Worm (Caenorhabditis elegans): Measurements from ENCODE around the gene T18D3.5.
A peak's percentile ranks its signal among the peaks of the same experiment; 100 is the strongest.

The T18D3.5 gene

ce11 chrX:12484749-12485148 lies 21.1 kb downstream of the T18D3.5 start, which contains the start of gene tbc-13:
Gene tbc-13, plus strand, starts transcription at chrX:12485049.
- TF ChIP-seq lin-35 (GFP tag; optimal IDR thresholded peaks at IDR 0.05), result no peak
- no peak for TF ChIP-seq elt-2 (tag; optimal IDR thresholded peaks at IDR 0.05)
- TF ChIP-seq isw-1 (GFP tag; IDR thresholded peaks at IDR 0.05), result no peak
- no peak for TF ChIP-seq lsy-2 (tag; optimal IDR thresholded peaks at IDR 0.05)
- no peak for TF ChIP-seq nhr-76 (tag; optimal IDR thresholded peaks at IDR 0.05)
- no peak for TF ChIP-seq ztf-4 (tag; optimal IDR thresholded peaks at IDR 0.05)
- TF ChIP-seq aha-1 (tag; optimal IDR thresholded peaks at IDR 0.05), result no peak
- TF ChIP-seq xbp-1 (tag; optimal IDR thresholded peaks at IDR 0.05), result no peak
- no peak for TF ChIP-seq ces-1 (GFP tag; optimal IDR thresholded peaks at IDR 0.05)

ce11 chrX:12491138-12491537 lies 27.5 kb downstream of the T18D3.5 start:
- TF ChIP-seq efl-1 (optimal IDR thresholded peaks at IDR 0.05) (no peak), efl-1 (GFP tag; optimal IDR thresholded peaks at IDR 0.05 in 1 of 2) (peak in 1 of 2 experiments; percentile 78), alr-1 (tag; optimal IDR thresholded peaks at IDR 0.05; ENCODE audit: borderline replicate concordance) (no peak)

ce11 chrX:12492467-12492866 lies 28.9 kb downstream of the T18D3.5 start, which contains the start of gene lips-1:
Gene lips-1, plus strand, starts transcription at chrX:12492767.
- TF ChIP-seq ceh-63 (GFP tag; optimal IDR thresholded peaks at IDR 0.05), result no peak
- TF ChIP-seq nhr-71 (tag; optimal IDR thresholded peaks at IDR 0.05), result no peak
- no peak for TF ChIP-seq unc-30 (tag; optimal IDR thresholded peaks at IDR 0.05)
- TF ChIP-seq fkh-4 (tag; optimal IDR thresholded peaks at IDR 0.05; ENCODE audit: borderline replicate concordance), result no peak
- TF ChIP-seq vab-15 (tag; optimal IDR thresholded peaks at IDR 0.05), result no peak
- TF ChIP-seq sptf-1 (tag; optimal IDR thresholded peaks at IDR 0.05), result no peak
- no peak for TF ChIP-seq zip-4 (GFP tag; optimal IDR thresholded peaks at IDR 0.05)
- TF ChIP-seq swsn-7 (tag; optimal IDR thresholded peaks at IDR 0.05), result no peak
- no peak for TF ChIP-seq mdl-1 (tag; optimal IDR thresholded peaks at IDR 0.05)
- TF ChIP-seq nhr-28 (tag; optimal IDR thresholded peaks at IDR 0.05), result no peak
- no peak for TF ChIP-seq nhr-85 (tag)

- peak; percentile 99 for TF ChIP-seq nhr-20 (tag; optimal IDR thresholded peaks at IDR 0.05)
- TF ChIP-seq lir-3 (tag; optimal IDR thresholded peaks at IDR 0.05; ENCODE audit: poor library complexity), result peak; percentile 70
- no peak for TF ChIP-seq unc-62 (GFP tag; optimal IDR thresholded peaks at IDR 0.05)
- peak; percentile 93 for TF ChIP-seq nhr-90 (tag; optimal IDR thresholded peaks at IDR 0.05; ENCODE audit: poor library complexity)
- no peak for TF ChIP-seq fos-1 (tag; optimal IDR thresholded peaks at IDR 0.05)
- no peak for TF ChIP-seq skn-1 (tag; optimal IDR thresholded peaks at IDR 0.05)
- TF ChIP-seq unc-98 (GFP tag; IDR thresholded peaks at IDR 0.05), result no peak
- peak; percentile 85 for TF ChIP-seq blmp-1 (tag; optimal IDR thresholded peaks at IDR 0.05)
- TF ChIP-seq pag-3 (tag; optimal IDR thresholded peaks at IDR 0.05; ENCODE audit: borderline replicate concordance, insufficient read depth), result no peak
- TF ChIP-seq hpl-2 (GFP tag; optimal IDR thresholded peaks at IDR 0.05), result no peak
- no peak for TF ChIP-seq fkh-4 (tag; optimal IDR thresholded peaks at IDR 0.05; ENCODE audit: borderline replicate concordance)
- peak; percentile 32 for TF ChIP-seq efl-3 (GFP tag; optimal IDR thresholded peaks at IDR 0.05)
- no peak for TF ChIP-seq sup-37 (GFP tag; optimal IDR thresholded peaks at IDR 0.05)
- peak in 1 of 2 experiments; percentile 80 for TF ChIP-seq mdl-1 (tag; optimal IDR thresholded peaks at IDR 0.05)
- no peak for TF ChIP-seq lin-15B (tag; optimal IDR thresholded peaks at IDR 0.05)
- no peak for TF ChIP-seq nhr-237 (tag; optimal IDR thresholded peaks at IDR 0.05)
- no peak for TF ChIP-seq nhr-84 (tag; optimal IDR thresholded peaks at IDR 0.05)
- no peak for TF ChIP-seq nhr-11 (tag; optimal IDR thresholded peaks at IDR 0.05)
- TF ChIP-seq hlh-17 (GFP tag; optimal IDR thresholded peaks at IDR 0.05; ENCODE audit: borderline replicate concordance), result no peak
- no peak for TF ChIP-seq Y116A8C.19 (tag; optimal IDR thresholded peaks at IDR 0.05; ENCODE audit: borderline replicate concordance)
- no peak for TF ChIP-seq pqm-1 (tag; optimal IDR thresholded peaks at IDR 0.05)
- TF ChIP-seq isw-1 (GFP tag; IDR thresholded peaks at IDR 0.05), result no peak
- TF ChIP-seq snpc-4 (tag; optimal IDR thresholded peaks at IDR 0.05), result no peak
- peak; percentile 100 for TF ChIP-seq elt-2 (tag; optimal IDR thresholded peaks at IDR 0.05)
- no peak for TF ChIP-seq ceh-90 (tag; optimal IDR thresholded peaks at IDR 0.05)
- no peak for TF ChIP-seq vab-15 (tag; optimal IDR thresholded peaks at IDR 0.05)
- TF ChIP-seq lsy-2 (tag; optimal IDR thresholded peaks at IDR 0.05), result peak; percentile 53 to 80
- no peak for TF ChIP-seq nhr-28 (tag; optimal IDR thresholded peaks at IDR 0.05)
- TF ChIP-seq ceh-82 (tag; optimal IDR thresholded peaks at IDR 0.05), result no peak
- TF ChIP-seq fkh-8 (tag; optimal IDR thresholded peaks at IDR 0.05), result no peak
- no peak for TF ChIP-seq zag-1 (tag; optimal IDR thresholded peaks at IDR 0.05)
- peak; percentile 96 for TF ChIP-seq nhr-19 (GFP tag; conservative IDR thresholded peaks at IDR 0.05)
Observed at ce11 chrX:12500777-12501176, 37.2 kb downstream of the T18D3.5 start.
